Fruit fly (Drosophila melanogaster) whole organism, embryonic: ENCODE data around the gene CG13021.

ENCODE experiments used
- Abd-B ChIP-seq: fragments of 200-800 bp; sonication (Bioruptor generic); optimal IDR thresholded peaks from 2 replicates; lab custom pipeline; 2018; ENCODE audit warnings: missing biosample characterization, mild to moderate bottlenecking, missing genetic modification characterization, moderate library complexity
- Aef1 ChIP-seq: fragments of 200-800 bp; sonication (Bioruptor generic); IDR thresholded peaks from 3 replicates; pipeline ENCODE4 v1.3.6; 2022; ENCODE audit warnings: missing biosample characterization, missing genetic modification characterization
- CG12071 ChIP-seq: fragments of 200-800 bp; sonication (Bioruptor generic); optimal IDR thresholded peaks from 3 replicates; lab custom pipeline; 2018; ENCODE audit warnings: missing biosample characterization, mild to moderate bottlenecking, missing genetic modification characterization
- CG14014 ChIP-seq: fragments of 200-800 bp; sonication (Bioruptor generic); IDR thresholded peaks from 2 replicates; pipeline ENCODE4 v1.3.6; 2022; ENCODE audit warnings: missing biosample characterization, missing genetic modification characterization
- CG15011 ChIP-seq: fragments of 200-800 bp; sonication (Bioruptor generic); optimal IDR thresholded peaks from 3 replicates; lab custom pipeline; 2018; ENCODE audit warnings: missing biosample characterization, mild to moderate bottlenecking, missing genetic modification characterization
- CG17912 ChIP-seq: fragments of 200-800 bp; sonication (Bioruptor generic); optimal IDR thresholded peaks from 2 replicates; lab custom pipeline; 2018; ENCODE audit warnings: missing biosample characterization, mild to moderate bottlenecking, missing genetic modification characterization
- CG18262 ChIP-seq: fragments of 200-800 bp; optimal IDR thresholded peaks from 3 replicates; lab custom pipeline; 2019; ENCODE audit warnings: missing biosample characterization, mild to moderate bottlenecking, missing genetic modification characterization, moderate library complexity
- CG1832 ChIP-seq: fragments of 200-800 bp; sonication (Bioruptor generic); optimal IDR thresholded peaks from 2 replicates; lab custom pipeline; 2017; ENCODE audit warnings: missing biosample characterization, mild to moderate bottlenecking, missing genetic modification characterization, inconsistent platforms
- CG18476 ChIP-seq: fragments of 200-800 bp; sonication (Bioruptor generic); optimal IDR thresholded peaks from 2 replicates; lab custom pipeline; 2016; ENCODE audit warnings: missing biosample characterization, mild to moderate bottlenecking, missing genetic modification characterization
- CG18599 ChIP-seq: fragments of 200-800 bp; sonication (Bioruptor generic); optimal IDR thresholded peaks from 3 replicates; lab custom pipeline; 2017; ENCODE audit warnings: missing biosample characterization, missing genetic modification characterization, mild to moderate bottlenecking, moderate library complexity, missing genetic modification reagents
- CG2116 ChIP-seq: fragments of 200-800 bp; sonication (Bioruptor generic); optimal IDR thresholded peaks from 3 replicates; lab custom pipeline; 2018; ENCODE audit warnings: missing biosample characterization, mild to moderate bottlenecking, missing genetic modification characterization
- CG2199 ChIP-seq: fragments of 200-800 bp; sonication (Bioruptor generic); IDR thresholded peaks from 3 replicates; pipeline ENCODE4 v1.3.6; 2022; ENCODE audit warnings: missing biosample characterization, missing genetic modification characterization
- CG42726 ChIP-seq: fragments of 200-800 bp; sonication (Bioruptor generic); IDR thresholded peaks from 2 replicates; pipeline ENCODE4 v1.3.6; 2022; ENCODE audit warnings: missing biosample characterization, missing genetic modification characterization; ENCODE audit not compliant: partially characterized antibody
- CG43689 ChIP-seq: fragments of 200-800 bp; sonication (Bioruptor generic); IDR thresholded peaks from 2 replicates; pipeline ENCODE4 v1.3.6; 2022; ENCODE audit warnings: missing biosample characterization, missing genetic modification characterization
- CG4707 ChIP-seq: fragments of 200-800 bp; sonication (Bioruptor generic); optimal IDR thresholded peaks from 2 replicates; lab custom pipeline; 2018; ENCODE audit warnings: missing biosample characterization, mild to moderate bottlenecking, missing genetic modification characterization, moderate library complexity
- CG6765 ChIP-seq: fragments of 200-800 bp; sonication (Bioruptor generic); optimal IDR thresholded peaks from 3 replicates; lab custom pipeline; 2017; ENCODE audit warnings: missing biosample characterization, mild to moderate bottlenecking, missing genetic modification characterization
- CG7839 ChIP-seq: fragments of 200-800 bp; sonication (Bioruptor generic); optimal IDR thresholded peaks from 3 replicates; lab custom pipeline; 2018; ENCODE audit warnings: missing biosample characterization, mild to moderate bottlenecking, missing genetic modification characterization, moderate library complexity
- CG7963 ChIP-seq: fragments of 200-800 bp; sonication (Bioruptor generic); IDR thresholded peaks from 3 replicates; pipeline ENCODE4 v1.3.6; 2022; ENCODE audit warnings: missing biosample characterization, missing genetic modification characterization; ENCODE audit not compliant: partially characterized antibody
- CG8765 ChIP-seq: fragments of 200-800 bp; sonication (Bioruptor generic); IDR thresholded peaks from 2 replicates; pipeline ENCODE4 v1.3.6; 2022; ENCODE audit warnings: missing biosample characterization, missing genetic modification characterization
- CG9215 ChIP-seq: fragments of 200-800 bp; sonication (Bioruptor generic); IDR thresholded peaks from 2 replicates; pipeline ENCODE4 v1.3.6; 2022; ENCODE audit warnings: missing biosample characterization, missing genetic modification characterization
- CG9817 ChIP-seq: fragments of 200-800 bp; sonication (Bioruptor generic); optimal IDR thresholded peaks from 2 replicates; lab custom pipeline; 2018; ENCODE audit warnings: missing biosample characterization, mild to moderate bottlenecking, missing genetic modification characterization, moderate library complexity
- CHES-1-like ChIP-seq: fragments of 200-800 bp; sonication (Bioruptor generic); optimal IDR thresholded peaks from 2 replicates; lab custom pipeline; 2016; ENCODE audit warnings: missing biosample characterization, missing genetic modification characterization
- Dbx ChIP-seq: fragments of 200-800 bp; sonication (Bioruptor generic); IDR thresholded peaks from 3 replicates; pipeline ENCODE4 v1.3.6; 2022; ENCODE audit warnings: missing biosample characterization, missing genetic modification characterization
- Doc3 ChIP-seq: fragments of 200-800 bp; sonication (Bioruptor generic); IDR thresholded peaks from 3 replicates; pipeline ENCODE4 v1.3.6; 2022; ENCODE audit warnings: missing biosample characterization, missing genetic modification characterization; ENCODE audit not compliant: partially characterized antibody
- GATAe ChIP-seq: fragments of 200-800 bp; sonication (Bioruptor generic); conservative IDR thresholded peaks from 2 replicates; pipeline ENCODE4 v1.3.6; 2022; ENCODE audit warnings: missing biosample characterization, missing genetic modification characterization
- Hr51 ChIP-seq, 2 experiments: fragments of 200-800 bp; sonication (Bioruptor generic); optimal IDR thresholded peaks; 2 replicates in 1 of 2; 3 replicates in 1 of 2; lab custom pipeline; 2016 to 2018; ENCODE audit warnings: missing biosample characterization in 2 of 2, missing genetic modification characterization in 2 of 2, mild to moderate bottlenecking in 1 of 2, moderate library complexity in 1 of 2
- MESR4 ChIP-seq: fragments of 200-800 bp; sonication (Bioruptor generic); optimal IDR thresholded peaks from 2 replicates; lab custom pipeline; 2018; ENCODE audit warnings: missing biosample characterization, mild to moderate bottlenecking, missing genetic modification characterization, moderate library complexity
- Med ChIP-seq: fragments of 200-800 bp; sonication (Bioruptor generic); peaks from one replicate; lab custom pipeline; 2016; ENCODE audit warnings: missing biosample characterization, missing genetic modification characterization, mild to moderate bottlenecking, inconsistent platforms, moderate library complexity
- Ptx1 ChIP-seq: fragments of 200-800 bp; sonication (Bioruptor generic); IDR thresholded peaks from 2 replicates; pipeline ENCODE4 v1.3.6; 2022; ENCODE audit warnings: missing biosample characterization, missing genetic modification characterization
- Ssrp ChIP-seq: fragments of 200-800 bp; sonication (Bioruptor generic); optimal IDR thresholded peaks from 2 replicates; lab custom pipeline; 2018; ENCODE audit warnings: missing biosample characterization, mild to moderate bottlenecking, missing genetic modification characterization, moderate library complexity
- Stat92E ChIP-seq, 3 experiments: fragments of >200 bp in 2 of 3; fragments of 200-800 bp in 1 of 3; sonication (Bioruptor generic) in 1 of 3; optimal IDR thresholded peaks; 2 replicates each; lab custom pipeline; 2017 to 2019; ENCODE audit warnings: missing biosample characterization in 3 of 3, missing genetic modification characterization in 3 of 3, mild to moderate bottlenecking in 1 of 3, moderate library complexity in 1 of 3
- abd-A ChIP-seq: fragments of 200-800 bp; sonication (Bioruptor generic); optimal IDR thresholded peaks from 3 replicates; lab custom pipeline; 2019; ENCODE audit warnings: missing biosample characterization, mild to moderate bottlenecking, missing genetic modification characterization, moderate library complexity
- bigmax ChIP-seq: fragments of 200-800 bp; sonication (Bioruptor generic); optimal IDR thresholded peaks from 2 replicates; lab custom pipeline; 2018; ENCODE audit warnings: missing biosample characterization, mild to moderate bottlenecking, missing genetic modification characterization
- bowl ChIP-seq: fragments of 200-800 bp; sonication (Bioruptor generic); IDR thresholded peaks from 2 replicates; pipeline ENCODE4 v1.3.6; 2022; ENCODE audit warnings: missing biosample characterization, missing genetic modification characterization
- btn ChIP-seq: fragments of 200-800 bp; sonication (Bioruptor generic); optimal IDR thresholded peaks from 2 replicates; lab custom pipeline; 2016; ENCODE audit warnings: missing biosample characterization, missing genetic modification characterization
- ewg ChIP-seq: fragments of 200-800 bp; sonication (Bioruptor generic); optimal IDR thresholded peaks from 3 replicates; lab custom pipeline; 2017; ENCODE audit warnings: mild to moderate bottlenecking, missing biosample characterization, missing genetic modification reagents, missing genetic modification characterization
- gem ChIP-seq: fragments of 200-800 bp; sonication (Bioruptor generic); optimal IDR thresholded peaks from 2 replicates; lab custom pipeline; 2019; ENCODE audit warnings: missing biosample characterization, mild to moderate bottlenecking, missing genetic modification characterization, moderate library complexity
- grn ChIP-seq: fragments of 200-800 bp; sonication (Bioruptor generic); optimal IDR thresholded peaks from 3 replicates; lab custom pipeline; 2017; ENCODE audit warnings: missing biosample characterization, missing genetic modification characterization
- hkb ChIP-seq, 2 experiments: fragments of 200-800 bp in 1 of 2; fragments of >200 bp in 1 of 2; sonication (Bioruptor generic) in 1 of 2; IDR thresholded peaks in 1 of 2; optimal IDR thresholded peaks in 1 of 2; 2 replicates each; pipeline versions ENCODE4 v1.3.6 to Lab custom; 2017 to 2022; ENCODE audit warnings: missing biosample characterization in 1 of 2, missing genetic modification characterization in 1 of 2
- psq ChIP-seq: fragments of 200-800 bp; sonication (Bioruptor generic); optimal IDR thresholded peaks from 2 replicates; lab custom pipeline; 2017; ENCODE audit warnings: missing biosample characterization, missing genetic modification characterization
- sna ChIP-seq: fragments of 200-800 bp; sonication (Bioruptor generic); IDR thresholded peaks from 2 replicates; pipeline ENCODE4 v1.3.6; 2022; ENCODE audit warnings: missing biosample characterization, missing genetic modification characterization; ENCODE audit not compliant: partially characterized antibody
- stwl ChIP-seq: fragments of 200-800 bp; sonication (Bioruptor generic); optimal IDR thresholded peaks from 3 replicates; lab custom pipeline; 2018; ENCODE audit warnings: missing biosample characterization, mild to moderate bottlenecking, missing genetic modification characterization, moderate library complexity
- tgo ChIP-seq: fragments of 200-800 bp; sonication (Bioruptor generic); IDR thresholded peaks from 3 replicates; pipeline ENCODE4 v1.3.6; 2022; ENCODE audit warnings: missing biosample characterization, missing genetic modification characterization
- toy ChIP-seq: fragments of 200-800 bp; sonication (Bioruptor generic); IDR thresholded peaks from 2 replicates; pipeline ENCODE4 v1.3.6; 2022; ENCODE audit warnings: missing biosample characterization, missing genetic modification characterization
- zen2 ChIP-seq: fragments of 200-800 bp; sonication (Bioruptor generic); IDR thresholded peaks from 3 replicates; pipeline ENCODE4 v1.3.6; 2022; ENCODE audit warnings: missing biosample characterization, missing genetic modification characterization; ENCODE audit not compliant: partially characterized antibody
- zf30C ChIP-seq: fragments of 200-800 bp; sonication (Bioruptor generic); optimal IDR thresholded peaks from 3 replicates; lab custom pipeline; 2018; ENCODE audit warnings: missing biosample characterization, mild to moderate bottlenecking, missing genetic modification characterization

Gene CG13021

dm6 chrX:3482119-3483014 lies 31.7 kb upstream of the CG13021 start, which contains the start of the genes CG10804 and CG10802 (continued):
- peak; percentile 82 for TF ChIP-seq CG14014
- TF ChIP-seq CG18262 (tag; lab: Kevin White, UChicago) = peak; percentile 72
- TF ChIP-seq Hr51 (GFP tag; optimal IDR thresholded peaks at IDR 0.05; lab: Kevin White, UChicago) = peak; percentile 56 to 68
- TF ChIP-seq psq (GFP tag; lab: Kevin White, UChicago) = peak; percentile 26
- peak; percentile 61; the same call in 1 of the 2 replicates for TF ChIP-seq GATAe (GFP tag; lab: Robert Waterston, UW)
- 0 out of 3 replicates have a peak, but pooled peaks have one; percentile 37 for TF ChIP-seq CG2199
- TF ChIP-seq sna (GFP tag; lab: Robert Waterston, UW) = peak; percentile 74
- peak; percentile 93 for TF ChIP-seq Ptx1 (GFP tag; lab: Robert Waterston, UW)
- TF ChIP-seq CG17912 (GFP tag; lab: Kevin White, UChicago) = no peak
- TF ChIP-seq Dbx (GFP tag; lab: Robert Waterston, UW) = peak; percentile 83
- TF ChIP-seq CG18599 (GFP tag; lab: Kevin White, UChicago) = peak; percentile 70
- TF ChIP-seq CG8765 (GFP tag; lab: Robert Waterston, UW) = peak; percentile 83
- TF ChIP-seq toy (GFP tag; lab: Robert Waterston, UW) = peak; percentile 38; the same call in 1 of the 2 replicates
- peak; percentile 88 for TF ChIP-seq CG9215 (GFP tag; lab: Robert Waterston, UW)
- TF ChIP-seq CG43689 (GFP tag; lab: Robert Waterston, UW) = no peak
- no peak for TF ChIP-seq hkb (optimal IDR thresholded peaks at IDR 0.05; lab: Kevin White, UChicago)
- TF ChIP-seq hkb (GFP tag; IDR thresholded peaks at IDR 0.05; lab: Robert Waterston, UW) = peak; percentile 49; the same call in 1 of the 2 replicates
- 0 out of 3 replicates have a peak, but pooled peaks have one; percentile 38 for TF ChIP-seq CG7963 (GFP tag; lab: Robert Waterston, UW)
- no peak for TF ChIP-seq grn (GFP tag; lab: Kevin White, UChicago)
- TF ChIP-seq Stat92E (GFP tag; optimal IDR thresholded peaks at IDR 0.05; lab: Kevin White, UChicago) = no peak
- TF ChIP-seq Aef1 (GFP tag; lab: Robert Waterston, UW) = peak; percentile 84
- TF ChIP-seq btn (GFP tag; lab: Kevin White, UChicago) = peak; percentile 26
- TF ChIP-seq abd-A = no peak
- TF ChIP-seq CG15011 (GFP tag; lab: Kevin White, UChicago) = no peak
- TF ChIP-seq zen2 = no peak; the same call in 2 of the 3 replicates
- TF ChIP-seq gem = peak; percentile 84

dm6 chrX:3485304-3485703 lies 28.8 kb upstream of the CG13021 start, which contains the start of the genes CG14270 and CG10803:
Gene CG14270, minus strand, starts transcription at chrX:3485378.
Gene CG10803, plus strand, starts transcription at chrX:3485650.
- TF ChIP-seq Ssrp (tag; lab: Kevin White, UChicago) (no peak), zf30C (GFP tag; lab: Kevin White, UChicago) (no peak), CG12071 (no peak), tgo (no peak), Med (GFP tag; lab: Kevin White, UChicago) (peak; percentile 68), bigmax (no peak), bowl (GFP tag; lab: Robert Waterston, UW) (no peak), CG4707 (no peak), btn (GFP tag; lab: Kevin White, UChicago) (no peak), CG42726 (GFP tag; lab: Robert Waterston, UW) (no peak), CG2116 (GFP tag; lab: Kevin White, UChicago) (peak; percentile 81), CHES-1-like (GFP tag; lab: Kevin White, UChicago) (no peak), Abd-B (peak; percentile 15), Doc3 (GFP tag; lab: Robert Waterston, UW) (peak; percentile 71), stwl (peak; percentile 71), MESR4 (GFP tag; lab: Kevin White, UChicago) (no peak), CG18476 (GFP tag; lab: Kevin White, UChicago) (no peak), ewg (no peak), CG6765 (no peak), CG1832 (GFP tag; lab: Kevin White, UChicago) (no peak), CG7839 (tag; lab: Kevin White, UChicago) (no peak), CG9817 (tag; lab: Kevin White, UChicago) (no peak)
